Fruit fly (Drosophila melanogaster): ENCODE measurements around the gene CG42750.

The CG42750 gene

dm6 chr2L:18184648-18185243, 90.8 kb downstream of the CG42750 start, which contains the start of gene Ptp36E (continued):
- TF ChIP-seq lab (GFP tag; optimal IDR thresholded peaks at IDR 0.05) (peak; percentile 92), CG13624 (GFP tag; optimal IDR thresholded peaks at IDR 0.05) (no peak), Doc3 (GFP tag; IDR thresholded peaks at IDR 0.05; ENCODE audit: partially characterized antibody) (no peak), amos (GFP tag; IDR thresholded peaks at IDR 0.05; ENCODE audit: partially characterized antibody) (no peak), CG32767 (GFP tag; IDR thresholded peaks at IDR 0.05) (peak; percentile 62; the same call in 1 of the 2 replicates), NK7.1 (GFP tag; optimal IDR thresholded peaks at IDR 0.05) (no peak), CG3407 (GFP tag; optimal IDR thresholded peaks at IDR 0.05) (peak; percentile 64), gcm2 (GFP tag; optimal IDR thresholded peaks at IDR 0.05) (peak; percentile 5), schlank (tag; optimal IDR thresholded peaks at IDR 0.05) (no peak), nerfin-2 (GFP tag; IDR thresholded peaks at IDR 0.05; ENCODE audit: partially characterized antibody) (no peak), Nf-YB (GFP tag; optimal IDR thresholded peaks at IDR 0.05) (peak; percentile 68), trh (GFP tag; optimal IDR thresholded peaks at IDR 0.05) (no peak), CG4404 (GFP tag; IDR thresholded peaks at IDR 0.05) (peak; percentile 73), croc (GFP tag; conservative IDR thresholded peaks at IDR 0.05) (peak; percentile 74), CG7745 (tag; optimal IDR thresholded peaks at IDR 0.05) (no peak), CG3838 (GFP tag; optimal IDR thresholded peaks at IDR 0.05) (no peak), CG4730 (GFP tag; IDR thresholded peaks at IDR 0.05) (peak; percentile 73), CG2120 (GFP tag; optimal IDR thresholded peaks at IDR 0.05) (peak; percentile 85), gce (GFP tag; IDR thresholded peaks at IDR 0.05) (peak; percentile 25; the same call in 1 of the 3 replicates), CG3065 (GFP tag; optimal IDR thresholded peaks at IDR 0.05) (no peak), CG4424 (GFP tag; optimal IDR thresholded peaks at IDR 0.05) (peak; percentile 85), jigr1 (GFP tag; IDR thresholded peaks at IDR 0.05) (no peak; the same call in 2 of the 3 replicates), chinmo (GFP tag; IDR thresholded peaks at IDR 0.05; ENCODE audit: partially characterized antibody) (0 out of 4 replicates have a peak, but pooled peaks have one; percentile 11), disco-r (GFP tag; optimal IDR thresholded peaks at IDR 0.05) (no peak), her (GFP tag; optimal IDR thresholded peaks at IDR 0.05) (no peak), Hand (GFP tag; optimal IDR thresholded peaks at IDR 0.05) (peak; percentile 87), esg (GFP tag; conservative IDR thresholded peaks at IDR 0.05) (peak; percentile 84), HLHmδ (GFP tag; optimal IDR thresholded peaks at IDR 0.05) (no peak), lola (GFP tag; optimal IDR thresholded peaks at IDR 0.05) (no peak), CG12299 (tag; optimal IDR thresholded peaks at IDR 0.05) (no peak), Dip2 (GFP tag; IDR thresholded peaks at IDR 0.05) (peak; percentile 29; the same call in 1 of the 2 replicates), CG16815 (GFP tag; optimal IDR thresholded peaks at IDR 0.05) (peak; percentile 67), Ravus (GFP tag; IDR thresholded peaks at IDR 0.05) (no peak; the same call in 1 of the 2 replicates), Blimp-1 (GFP tag; optimal IDR thresholded peaks at IDR 0.05) (peak; percentile 81), trem (tag; optimal IDR thresholded peaks at IDR 0.05) (peak; percentile 72), wek (GFP tag; optimal IDR thresholded peaks at IDR 0.05) (no peak), btn (GFP tag; optimal IDR thresholded peaks at IDR 0.05) (no peak), CG8281 (tag; optimal IDR thresholded peaks at IDR 0.05) (peak; percentile 65), Meics (GFP tag; optimal IDR thresholded peaks at IDR 0.05) (peak; percentile 92), fd96Cb (tag; optimal IDR thresholded peaks at IDR 0.05) (peak; percentile 82), ERR (GFP tag; optimal IDR thresholded peaks at IDR 0.05) (no peak), unc-4 (GFP tag; IDR thresholded peaks at IDR 0.05; ENCODE audit: partially characterized antibody) (no peak), CG31388 (GFP tag; optimal IDR thresholded peaks at IDR 0.05) (no peak), CG3163 (GFP tag; optimal IDR thresholded peaks at IDR 0.05) (no peak), CG8359 (GFP tag; optimal IDR thresholded peaks at IDR 0.05; ENCODE audit: borderline replicate concordance) (peak; percentile 49), repo (GFP tag; optimal IDR thresholded peaks at IDR 0.05) (no peak), ttk (GFP tag; IDR thresholded peaks at IDR 0.05) (peak; percentile 75), usp (GFP tag; optimal IDR thresholded peaks at IDR 0.05) (no peak), CG30020 (tag; optimal IDR thresholded peaks at IDR 0.05) (no peak)

Data from whole organism, embryonic.